Worm (Caenorhabditis elegans) whole organism, L4/young adult: ENCODE data around the gene AH10.2.

Experiments used
- W03F9.2 ChIP-seq: fragments of 150-350 bp; optimal IDR thresholded peaks from 2 replicates; lab custom pipeline; 2014; ENCODE audit warnings: missing biosample characterization, missing genetic modification characterization
- dao-5 ChIP-seq: sonication (generic microtip); optimal IDR thresholded peaks from 2 replicates; lab custom pipeline; 2016; ENCODE audit warnings: missing genotype, missing genetic modification characterization, moderate library complexity, missing compliant biosample characterization
- him-1 ChIP-seq: sonication (generic microtip); optimal IDR thresholded peaks from 2 replicates; lab custom pipeline; 2016; ENCODE audit warnings: missing genotype, missing genetic modification reagents, missing genetic modification characterization, missing compliant biosample characterization

ce11 chrV:14120674-14121073 lies 35.9 kb upstream of the AH10.2 start:
- TF ChIP-seq dao-5 (tag; lab: Kevin White, UChicago) (no peak), him-1 (tag; lab: Kevin White, UChicago) (no peak), W03F9.2 (tag; lab: Kevin White, UChicago) (no peak)
